Fruit fly (Drosophila melanogaster): ENCODE results near the gene Ttc1.
A peak's percentile ranks its signal among the peaks of the same experiment; 100 is the strongest.

DNA sequence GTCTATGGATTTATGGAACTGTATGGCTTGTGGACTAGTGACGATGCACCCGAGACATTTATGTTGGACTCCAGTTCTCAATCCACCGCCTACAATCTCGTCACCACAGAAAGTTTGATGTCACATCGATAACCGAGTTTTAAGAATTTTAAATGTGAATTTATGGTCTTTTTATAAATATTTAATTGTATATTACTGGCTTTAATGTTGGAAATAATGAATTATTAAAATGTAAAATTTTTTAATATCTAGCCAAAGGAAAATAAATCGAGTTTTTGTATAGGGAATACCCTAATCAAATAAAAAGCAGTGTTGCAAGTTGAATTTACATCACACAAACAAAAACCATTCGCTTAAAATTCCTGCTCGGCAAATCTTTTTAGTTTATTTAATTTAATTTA, 10.1 kb downstream of the Ttc1 start, which contains the start of gene Fntb:
- TF ChIP-seq CG8301 (tag; optimal IDR thresholded peaks at IDR 0.05) = peak; percentile 66
- peak; percentile 62 for TF ChIP-seq CG17806 (tag; optimal IDR thresholded peaks at IDR 0.05)

Data from whole organism, pupa.